Worm (Caenorhabditis elegans): Measurements from ENCODE around the gene F56A11.5.

ce11 chrIV:584039-584438 is 13.4 kb upstream of the F56A11.5 start:
- TF ChIP-seq him-1 (tag; optimal IDR thresholded peaks at IDR 0.05) (no peak), dao-5 (tag; optimal IDR thresholded peaks at IDR 0.05) (no peak), W03F9.2 (tag; optimal IDR thresholded peaks at IDR 0.05) (no peak)

All from whole organism, L4/young adult.